Fruit fly (Drosophila melanogaster) whole organism, prepupa: Measurements from ENCODE around the gene yata.

ENCODE experiments used
- CG11294 ChIP-seq: fragments of 200-800 bp; sonication (Bioruptor generic); IDR thresholded peaks from 2 replicates; pipeline ENCODE4 v1.3.6; 2022; ENCODE audit warnings: missing biosample characterization, missing genetic modification characterization
- CG11902 ChIP-seq: fragments of 200-800 bp; sonication (Bioruptor generic); optimal IDR thresholded peaks from 3 replicates; lab custom pipeline; 2016; ENCODE audit warnings: missing biosample characterization, missing genetic modification characterization
- CG16779 ChIP-seq: fragments of 200-800 bp; sonication (Bioruptor generic); optimal IDR thresholded peaks from 3 replicates; lab custom pipeline; 2017; ENCODE audit warnings: missing biosample characterization, mild to moderate bottlenecking, missing genetic modification characterization
- CG31627 ChIP-seq: fragments of 200-800 bp; sonication (Bioruptor generic); optimal IDR thresholded peaks from 3 replicates; lab custom pipeline; 2016; ENCODE audit warnings: missing biosample characterization, missing genetic modification characterization
- CG32006 ChIP-seq: fragments of 200-800 bp; sonication (Bioruptor generic); optimal IDR thresholded peaks from 3 replicates; lab custom pipeline; 2017; ENCODE audit warnings: missing biosample characterization, mild to moderate bottlenecking, missing genetic modification characterization
- CG34406 ChIP-seq: fragments of 200-800 bp; sonication (Bioruptor generic); optimal IDR thresholded peaks from 3 replicates; lab custom pipeline; 2016; ENCODE audit warnings: missing biosample characterization, missing genetic modification characterization
- CG3919 ChIP-seq: fragments of 200-800 bp; sonication (Bioruptor generic); optimal IDR thresholded peaks from 3 replicates; lab custom pipeline; 2016; ENCODE audit warnings: missing biosample characterization, missing genetic modification characterization
- CG4318 ChIP-seq: fragments of 200-800 bp; sonication (Bioruptor generic); optimal IDR thresholded peaks from 3 replicates; lab custom pipeline; 2017; ENCODE audit warnings: missing biosample characterization, mild to moderate bottlenecking, missing genetic modification characterization
- CG6276 ChIP-seq: fragments of 200-800 bp; sonication (Bioruptor generic); optimal IDR thresholded peaks from 2 replicates; lab custom pipeline; 2017; ENCODE audit warnings: missing biosample characterization, mild to moderate bottlenecking, missing genetic modification characterization
- CG6792 ChIP-seq: fragments of 200-800 bp; sonication (Bioruptor generic); optimal IDR thresholded peaks from 3 replicates; lab custom pipeline; 2016; ENCODE audit warnings: missing biosample characterization, missing genetic modification characterization
- CG6854 ChIP-seq: fragments of 200-800 bp; sonication (Bioruptor generic); optimal IDR thresholded peaks from 2 replicates; lab custom pipeline; 2017; ENCODE audit warnings: missing biosample characterization, mild to moderate bottlenecking, missing genetic modification characterization
- CG7368 ChIP-seq: fragments of 200-800 bp; sonication (Bioruptor generic); optimal IDR thresholded peaks from 3 replicates; lab custom pipeline; 2016; ENCODE audit warnings: missing biosample characterization, missing genetic modification characterization
- CG8119 ChIP-seq: fragments of 200-800 bp; sonication (Bioruptor generic); IDR thresholded peaks from 3 replicates; pipeline ENCODE4 v1.3.6; 2022; ENCODE audit warnings: missing biosample characterization, missing genetic modification characterization
- CG9139 ChIP-seq: fragments of 200-800 bp; sonication (Bioruptor generic); optimal IDR thresholded peaks from 3 replicates; lab custom pipeline; 2017; ENCODE audit warnings: missing biosample characterization, mild to moderate bottlenecking, missing genetic modification characterization
- Eip75B ChIP-seq: fragments of 200-800 bp; sonication (Bioruptor generic); optimal IDR thresholded peaks from 3 replicates; lab custom pipeline; 2016; ENCODE audit warnings: missing biosample characterization, missing genetic modification characterization
- Eip78C ChIP-seq: fragments of 200-800 bp; sonication (Bioruptor generic); peaks from one replicate; lab custom pipeline; 2016; ENCODE audit warnings: missing biosample characterization, missing genetic modification characterization
- Eip93F ChIP-seq: fragments of 200-800 bp; sonication (Bioruptor generic); optimal IDR thresholded peaks from 2 replicates; lab custom pipeline; 2016; ENCODE audit warnings: missing biosample characterization, mild to moderate bottlenecking, missing genetic modification characterization
- Ets21C ChIP-seq: fragments of 200-800 bp; sonication (Bioruptor generic); optimal IDR thresholded peaks from 3 replicates; lab custom pipeline; 2016; ENCODE audit warnings: missing biosample characterization, missing genetic modification characterization
- Ets96B ChIP-seq: fragments of 200-800 bp; optimal IDR thresholded peaks from 2 replicates; lab custom pipeline; 2019; ENCODE audit warnings: missing biosample characterization, mild to moderate bottlenecking, missing genetic modification characterization, moderate library complexity
- Hr38 ChIP-seq: sonication (Bioruptor generic); optimal IDR thresholded peaks from 2 replicates; lab custom pipeline; 2016; ENCODE audit warnings: missing biosample characterization, missing genetic modification characterization
- Hr39 ChIP-seq: fragments of 200-800 bp; sonication (Bioruptor generic); optimal IDR thresholded peaks from 2 replicates; lab custom pipeline; 2016; ENCODE audit warnings: missing biosample characterization, missing genetic modification characterization
- Lpt ChIP-seq: fragments of 200-800 bp; sonication (Bioruptor generic); optimal IDR thresholded peaks from 3 replicates; lab custom pipeline; 2016; ENCODE audit warnings: missing biosample characterization, missing genetic modification characterization
- Met ChIP-seq: fragments of 200-800 bp; sonication (Bioruptor generic); optimal IDR thresholded peaks from 3 replicates; lab custom pipeline; 2016; ENCODE audit warnings: missing biosample characterization, missing genetic modification characterization
- OdsH ChIP-seq: fragments of 200-800 bp; sonication (Bioruptor generic); optimal IDR thresholded peaks from 3 replicates; lab custom pipeline; 2016; ENCODE audit warnings: missing biosample characterization, missing genetic modification characterization
- Smox ChIP-seq: fragments of 200-800 bp; sonication (Bioruptor generic); optimal IDR thresholded peaks from 3 replicates; lab custom pipeline; 2016; ENCODE audit warnings: missing biosample characterization, missing genetic modification characterization
- Sox102F ChIP-seq: fragments of 200-800 bp; sonication (Bioruptor generic); optimal IDR thresholded peaks from 2 replicates; lab custom pipeline; 2016; ENCODE audit warnings: missing biosample characterization, mild to moderate bottlenecking, missing genetic modification characterization
- Sox14 ChIP-seq: fragments of 200-800 bp; sonication (Bioruptor generic); optimal IDR thresholded peaks from 3 replicates; lab custom pipeline; 2016; ENCODE audit warnings: missing biosample characterization, missing genetic modification characterization
- achi ChIP-seq: fragments of 200-800 bp; sonication (Bioruptor generic); optimal IDR thresholded peaks from 3 replicates; lab custom pipeline; 2016; ENCODE audit warnings: missing biosample characterization, missing genetic modification characterization
- dac ChIP-seq: fragments of 200-800 bp; sonication (Bioruptor generic); optimal IDR thresholded peaks from 2 replicates; lab custom pipeline; 2017; ENCODE audit warnings: missing biosample characterization, mild to moderate bottlenecking, missing genetic modification characterization
- dsx ChIP-seq: fragments of 200-800 bp; optimal IDR thresholded peaks from 3 replicates; lab custom pipeline; 2019; ENCODE audit warnings: missing biosample characterization, mild to moderate bottlenecking, missing genetic modification characterization, moderate library complexity; ENCODE audit not compliant: poor library complexity, severe bottlenecking
- fd59A ChIP-seq: fragments of 200-800 bp; sonication (Bioruptor generic); optimal IDR thresholded peaks from 2 replicates; lab custom pipeline; 2017; ENCODE audit warnings: missing biosample characterization, mild to moderate bottlenecking, missing genetic modification characterization, missing genetic modification reagents
- fd85E ChIP-seq: fragments of 200-800 bp; sonication (Bioruptor generic); optimal IDR thresholded peaks from 3 replicates; lab custom pipeline; 2016; ENCODE audit warnings: missing biosample characterization, missing genetic modification characterization
- fkh ChIP-seq: fragments of 200-800 bp; sonication (Bioruptor generic); optimal IDR thresholded peaks from 3 replicates; lab custom pipeline; 2017; ENCODE audit warnings: missing biosample characterization, mild to moderate bottlenecking, missing genetic modification characterization, moderate library complexity
- net ChIP-seq: fragments of 200-800 bp; sonication (Bioruptor generic); optimal IDR thresholded peaks from 3 replicates; lab custom pipeline; 2016; ENCODE audit warnings: missing biosample characterization, missing genetic modification characterization
- salr ChIP-seq, 2 experiments: fragments of 200-800 bp; sonication (Bioruptor generic); optimal IDR thresholded peaks; 3 replicates each; lab custom pipeline; 2016 to 2018; ENCODE audit warnings: missing biosample characterization in 2 of 2, missing genetic modification characterization in 2 of 2, mild to moderate bottlenecking in 1 of 2
- spab ChIP-seq: fragments of 200-800 bp; sonication (Bioruptor generic); optimal IDR thresholded peaks from 2 replicates; lab custom pipeline; 2017; ENCODE audit warnings: missing biosample characterization, mild to moderate bottlenecking, missing genetic modification characterization, missing genetic modification reagents
- ss ChIP-seq, 2 experiments: fragments of 200-800 bp; sonication (Bioruptor generic); optimal IDR thresholded peaks; 2 replicates in 1 of 2; 3 replicates in 1 of 2; lab custom pipeline; 2017 to 2018; ENCODE audit warnings: mild to moderate bottlenecking in 2 of 2, missing biosample characterization in 2 of 2, missing genetic modification characterization in 2 of 2, moderate library complexity in 1 of 2
- svp ChIP-seq: fragments of 200-800 bp; sonication (Bioruptor generic); peaks from one replicate; lab custom pipeline; 2016; ENCODE audit warnings: missing biosample characterization, missing genetic modification characterization
- vri ChIP-seq: fragments of 200-800 bp; sonication (Bioruptor generic); optimal IDR thresholded peaks from 3 replicates; lab custom pipeline; 2016; ENCODE audit warnings: missing biosample characterization, mild to moderate bottlenecking, missing genetic modification characterization

yata gene

DNA sequence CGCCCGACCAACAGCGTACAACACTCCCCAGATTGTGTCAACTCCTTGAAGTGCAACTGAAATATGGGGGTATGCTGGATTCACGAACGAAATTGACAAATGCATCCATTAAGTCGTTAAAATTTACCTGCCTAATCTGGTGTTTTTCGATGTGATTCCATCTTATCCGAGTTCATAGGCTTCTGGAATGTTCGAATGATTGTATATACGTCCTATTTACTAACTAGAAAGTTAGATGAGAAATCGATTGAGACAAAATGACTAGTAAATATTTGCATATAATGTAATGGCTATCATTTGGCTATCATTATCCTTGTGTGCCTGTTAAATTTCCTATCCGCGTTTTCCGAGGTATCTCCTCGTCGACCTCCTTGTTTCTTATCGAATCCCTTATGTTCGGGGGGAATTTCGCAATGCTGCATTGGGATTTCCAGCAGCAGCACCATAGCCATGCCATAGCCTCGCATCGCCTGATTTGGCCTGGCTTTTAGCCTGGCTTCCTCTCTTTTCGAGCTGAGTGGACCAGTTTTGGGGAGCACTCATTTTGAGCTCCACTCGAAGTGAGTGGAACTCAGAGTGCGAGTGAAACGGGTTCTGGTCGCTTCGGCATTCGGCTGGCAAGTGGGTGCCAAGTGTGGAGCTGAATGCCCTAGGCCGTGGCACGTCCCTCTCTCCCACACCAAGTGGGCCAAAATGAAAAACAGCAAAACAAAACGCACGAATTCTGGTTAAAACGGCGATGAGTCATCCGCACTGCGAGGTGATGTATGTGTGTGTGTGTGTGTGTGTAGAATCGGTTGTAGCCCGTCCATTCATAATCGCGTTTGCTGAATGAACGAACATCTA, 29.3 kb downstream of the yata start (continued):
- TF ChIP-seq fd85E: no peak
- TF ChIP-seq CG34406 (GFP tag; lab: Kevin White, UChicago): peak; percentile 55
- TF ChIP-seq Sox14 (GFP tag; lab: Kevin White, UChicago): peak; percentile 69
- peak; percentile 42 for TF ChIP-seq CG32006
- peak; percentile 20 for TF ChIP-seq Lpt (GFP tag; lab: Kevin White, UChicago)
- peak; percentile 56 for TF ChIP-seq achi (GFP tag; lab: Kevin White, UChicago)
- TF ChIP-seq net (GFP tag; lab: Kevin White, UChicago): peak; percentile 10
- TF ChIP-seq ss (GFP tag; optimal IDR thresholded peaks at IDR 0.05; lab: Kevin White, UChicago): peak; percentile 18 to 38
- no peak for TF ChIP-seq CG8119 (GFP tag; lab: Robert Waterston, UW)
- peak; percentile 65 for TF ChIP-seq Smox (GFP tag; lab: Kevin White, UChicago)
- peak; percentile 43 for TF ChIP-seq CG11902 (GFP tag; lab: Kevin White, UChicago)
- peak; percentile 64 for TF ChIP-seq Eip75B (GFP tag; lab: Kevin White, UChicago)
- peak; percentile 83 for TF ChIP-seq svp
- peak; percentile 51 for TF ChIP-seq Ets21C (GFP tag; lab: Kevin White, UChicago)
- peak; percentile 90 for TF ChIP-seq Eip78C (GFP tag; lab: Kevin White, UChicago)
- peak in 1 of 2 experiments; percentile 26 for TF ChIP-seq salr (GFP tag; optimal IDR thresholded peaks at IDR 0.05; lab: Kevin White, UChicago)
- TF ChIP-seq CG31627: peak; percentile 65
- no peak for TF ChIP-seq CG11294 (GFP tag; lab: Robert Waterston, UW)
- TF ChIP-seq Met (GFP tag; lab: Kevin White, UChicago): peak; percentile 73
- peak; percentile 45 for TF ChIP-seq CG6792 (GFP tag; lab: Kevin White, UChicago)
- no peak for TF ChIP-seq CG6854 (GFP tag; lab: Kevin White, UChicago)
- TF ChIP-seq CG7368: peak; percentile 42
- no peak for TF ChIP-seq CG16779
- TF ChIP-seq fd59A (GFP tag; lab: Kevin White, UChicago): peak; percentile 57

DNA sequence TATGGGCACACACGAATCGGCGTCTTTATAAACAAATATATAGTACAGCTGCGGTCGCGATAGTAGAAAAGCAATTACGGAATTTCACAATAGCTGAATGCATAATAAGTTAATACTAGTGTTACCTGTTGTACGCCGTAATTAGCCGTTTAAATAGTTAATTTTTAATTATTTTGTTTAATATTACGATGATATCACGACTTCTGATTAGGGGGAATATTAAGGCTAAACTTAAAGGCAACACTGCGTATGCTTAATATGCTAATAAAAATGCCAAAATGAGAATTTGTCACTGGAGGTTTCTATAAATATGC, 29.9 kb downstream of the yata start:
- TF ChIP-seq dac (no peak), Ets96B (tag; lab: Kevin White, UChicago) (no peak), OdsH (GFP tag; lab: Kevin White, UChicago) (no peak), Eip78C (GFP tag; lab: Kevin White, UChicago) (peak; percentile 30), CG7368 (no peak), Sox102F (GFP tag; lab: Kevin White, UChicago) (no peak), Hr38 (no peak), vri (peak; percentile 0), CG6276 (GFP tag; lab: Kevin White, UChicago) (no peak), fkh (GFP tag; lab: Kevin White, UChicago) (peak; percentile 50), CG6792 (GFP tag; lab: Kevin White, UChicago) (no peak), salr (GFP tag; optimal IDR thresholded peaks at IDR 0.05; lab: Kevin White, UChicago) (no peak), spab (GFP tag; lab: Kevin White, UChicago) (no peak)

DNA sequence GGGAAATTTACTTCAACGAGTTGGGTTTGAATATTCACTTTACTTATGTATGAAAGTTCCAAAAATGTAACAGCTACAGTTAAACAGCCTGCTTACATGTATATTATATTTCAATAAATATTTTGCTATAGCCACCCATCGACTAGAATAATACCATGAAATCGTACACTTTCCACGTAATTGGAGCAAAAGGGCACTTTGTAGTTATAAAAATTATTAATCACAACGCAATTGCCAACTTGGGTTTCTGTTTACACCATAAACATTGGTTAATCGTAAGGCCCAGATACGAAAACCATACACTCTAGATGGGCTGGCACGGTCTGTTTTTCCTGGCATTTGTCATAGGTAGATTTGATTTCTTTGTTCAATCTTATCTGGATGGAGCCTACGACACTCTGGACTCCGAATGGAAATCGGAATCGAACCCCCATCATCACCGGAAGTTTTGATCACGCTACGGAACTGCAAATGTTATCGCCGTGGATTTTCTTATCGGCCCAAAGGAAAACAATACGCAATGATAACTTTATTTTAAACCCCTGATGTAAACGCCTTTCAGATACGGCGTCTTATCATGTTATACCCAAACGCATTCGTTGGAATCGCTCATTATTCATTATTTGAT, 31.5 kb downstream of the yata start, which contains the start of gene fig:
TSS of gene fig (minus strand) at position 51 of the 628 bp plus-strand sequence.
- TF ChIP-seq ss (GFP tag; optimal IDR thresholded peaks at IDR 0.05; lab: Kevin White, UChicago) (peak in 1 of 2 experiments; percentile 19), Eip93F (GFP tag; lab: Kevin White, UChicago) (peak; percentile 82), fkh (GFP tag; lab: Kevin White, UChicago) (peak; percentile 39), Hr39 (GFP tag; lab: Kevin White, UChicago) (no peak), CG8119 (GFP tag; lab: Robert Waterston, UW) (no peak), Sox14 (GFP tag; lab: Kevin White, UChicago) (peak; percentile 13), CG4318 (no peak), Eip78C (GFP tag; lab: Kevin White, UChicago) (peak; percentile 6), Smox (GFP tag; lab: Kevin White, UChicago) (no peak), CG9139 (GFP tag; lab: Kevin White, UChicago) (no peak), CG3919 (no peak), vri (peak; percentile 82), dsx (no peak)
